Fruit fly (Drosophila melanogaster) whole organism, embryonic: ENCODE measurements around the gene CG13096.
A peak's percentile ranks its signal among the peaks of the same experiment; 100 is the strongest.

Experiments
- Adf1 ChIP-seq: fragments of 200-800 bp; sonication (Bioruptor generic); IDR thresholded peaks from 2 replicates; pipeline ENCODE4 v1.3.6; 2022; ENCODE audit warnings: missing biosample characterization, missing genetic modification characterization
- BEAF-32 ChIP-seq: fragments of 200-800 bp; sonication (Bioruptor generic); optimal IDR thresholded peaks from 3 replicates; lab custom pipeline; 2017; ENCODE audit warnings: missing biosample characterization, missing genetic modification characterization, mild to moderate bottlenecking, moderate library complexity, missing genetic modification reagents
- CG10147 ChIP-seq: fragments of 200-800 bp; sonication (Bioruptor generic); optimal IDR thresholded peaks from 2 replicates; lab custom pipeline; 2019; ENCODE audit warnings: missing biosample characterization, mild to moderate bottlenecking, missing genetic modification characterization, moderate library complexity
- CG10209 ChIP-seq: fragments of 200-800 bp; sonication (Bioruptor generic); optimal IDR thresholded peaks from 3 replicates; lab custom pipeline; 2017; ENCODE audit warnings: missing biosample characterization, mild to moderate bottlenecking, missing genetic modification characterization, missing genetic modification reagents
- CG10654 ChIP-seq: fragments of 200-800 bp; sonication (Bioruptor generic); optimal IDR thresholded peaks from 2 replicates; lab custom pipeline; 2016; ENCODE audit warnings: missing biosample characterization, missing genetic modification characterization
- CG11085 ChIP-seq: fragments of 200-800 bp; sonication (Bioruptor generic); IDR thresholded peaks from 2 replicates; pipeline ENCODE4 v1.3.6; 2022; ENCODE audit warnings: missing biosample characterization, missing genetic modification characterization
- CG11695 ChIP-seq: fragments of 200-800 bp; sonication (Bioruptor generic); IDR thresholded peaks from 3 replicates; pipeline ENCODE4 v1.3.6; 2022; ENCODE audit warnings: missing biosample characterization, missing genetic modification characterization
- CG15514 ChIP-seq: fragments of 200-800 bp; sonication (Bioruptor generic); optimal IDR thresholded peaks from 3 replicates; lab custom pipeline; 2017; ENCODE audit warnings: missing biosample characterization, missing genetic modification characterization, mild to moderate bottlenecking, moderate library complexity, missing genetic modification reagents
- CG17385 ChIP-seq: fragments of 200-800 bp; sonication (Bioruptor generic); optimal IDR thresholded peaks from 3 replicates; lab custom pipeline; 2018; ENCODE audit warnings: missing biosample characterization, mild to moderate bottlenecking, missing genetic modification characterization
- CG18011 ChIP-seq: fragments of 200-800 bp; sonication (Bioruptor generic); optimal IDR thresholded peaks from 2 replicates; lab custom pipeline; 2017; ENCODE audit warnings: missing biosample characterization, missing genetic modification characterization, mild to moderate bottlenecking, moderate library complexity, missing genotype
- CG2202 ChIP-seq: fragments of 200-800 bp; sonication (Bioruptor generic); optimal IDR thresholded peaks from 2 replicates; lab custom pipeline; 2018; ENCODE audit warnings: missing biosample characterization, mild to moderate bottlenecking, missing genetic modification characterization
- CG3065 ChIP-seq: fragments of 200-800 bp; sonication (Bioruptor generic); optimal IDR thresholded peaks from 2 replicates; lab custom pipeline; 2016; ENCODE audit warnings: missing biosample characterization, missing genetic modification characterization
- CG31365 ChIP-seq: fragments of 200-800 bp; sonication (Bioruptor generic); optimal IDR thresholded peaks from 2 replicates; lab custom pipeline; 2018; ENCODE audit warnings: missing biosample characterization, mild to moderate bottlenecking, missing genetic modification characterization
- CG3281 ChIP-seq: fragments of 200-800 bp; sonication (Bioruptor generic); optimal IDR thresholded peaks from 3 replicates; lab custom pipeline; 2017; ENCODE audit warnings: missing biosample characterization, mild to moderate bottlenecking, missing genetic modification characterization
- CG6272 ChIP-seq: fragments of 200-800 bp; sonication (Bioruptor generic); IDR thresholded peaks from 2 replicates; pipeline ENCODE4 v1.3.6; 2022; ENCODE audit warnings: missing biosample characterization, missing genetic modification characterization
- CG7556 ChIP-seq: fragments of 200-800 bp; sonication (Bioruptor generic); optimal IDR thresholded peaks from 2 replicates; lab custom pipeline; 2017; ENCODE audit warnings: missing biosample characterization, mild to moderate bottlenecking, missing genetic modification characterization
- CG7839 ChIP-seq: fragments of 200-800 bp; sonication (Bioruptor generic); optimal IDR thresholded peaks from 3 replicates; lab custom pipeline; 2018; ENCODE audit warnings: missing biosample characterization, mild to moderate bottlenecking, missing genetic modification characterization, moderate library complexity
- CG8281 ChIP-seq: fragments of 200-800 bp; sonication (Bioruptor generic); optimal IDR thresholded peaks from 2 replicates; lab custom pipeline; 2018; ENCODE audit warnings: missing biosample characterization, mild to moderate bottlenecking, missing genetic modification characterization, moderate library complexity
- CG8290 ChIP-seq, 3 experiments: fragments of 200-800 bp; sonication (Bioruptor generic); optimal IDR thresholded peaks; 2 replicates each; lab custom pipeline; 2016 to 2019; ENCODE audit warnings: missing biosample characterization in 3 of 3, missing genetic modification characterization in 3 of 3, mild to moderate bottlenecking in 2 of 3, moderate library complexity in 1 of 3
- CHES-1-like ChIP-seq: fragments of 200-800 bp; sonication (Bioruptor generic); optimal IDR thresholded peaks from 2 replicates; lab custom pipeline; 2016; ENCODE audit warnings: missing biosample characterization, missing genetic modification characterization
- D19A ChIP-seq: fragments of 200-800 bp; optimal IDR thresholded peaks from 3 replicates; lab custom pipeline; 2019; ENCODE audit warnings: missing biosample characterization, mild to moderate bottlenecking, missing genetic modification characterization, moderate library complexity
- Doc3 ChIP-seq: fragments of 200-800 bp; sonication (Bioruptor generic); IDR thresholded peaks from 3 replicates; pipeline ENCODE4 v1.3.6; 2022; ENCODE audit warnings: missing biosample characterization, missing genetic modification characterization; ENCODE audit not compliant: partially characterized antibody
- Dref ChIP-seq: fragments of 200-800 bp; sonication (Bioruptor generic); IDR thresholded peaks from 2 replicates; pipeline ENCODE4 v1.3.6; 2022; ENCODE audit warnings: missing biosample characterization, missing genetic modification characterization
- Ets65A ChIP-seq: fragments of 200-800 bp; sonication (Bioruptor generic); peaks from one replicate; lab custom pipeline; 2016; ENCODE audit warnings: missing biosample characterization, missing genetic modification characterization
- H15 ChIP-seq: fragments of 200-800 bp; sonication (Bioruptor generic); IDR thresholded peaks from 3 replicates; pipeline ENCODE4 v1.3.6; 2022; ENCODE audit warnings: missing biosample characterization, missing genetic modification characterization
- Hey ChIP-seq: fragments of 200-800 bp; sonication (Bioruptor generic); optimal IDR thresholded peaks from 3 replicates; lab custom pipeline; 2018; ENCODE audit warnings: missing biosample characterization, mild to moderate bottlenecking, missing genetic modification characterization
- MTF-1 ChIP-seq: fragments of 200-800 bp; sonication (Bioruptor generic); optimal IDR thresholded peaks from 2 replicates; lab custom pipeline; 2018; ENCODE audit warnings: missing biosample characterization, mild to moderate bottlenecking, missing genetic modification characterization, borderline replicate concordance
- Mes4 ChIP-seq: fragments of 200-800 bp; sonication (Bioruptor generic); optimal IDR thresholded peaks from 2 replicates; lab custom pipeline; 2016; ENCODE audit warnings: missing biosample characterization, missing genetic modification characterization
- Spps ChIP-seq: fragments of 200-800 bp; sonication (Bioruptor generic); optimal IDR thresholded peaks from 2 replicates; lab custom pipeline; 2018; ENCODE audit warnings: missing biosample characterization, mild to moderate bottlenecking, missing genetic modification characterization
- Sry-β ChIP-seq: fragments of 200-800 bp; sonication (Bioruptor generic); optimal IDR thresholded peaks from 2 replicates; lab custom pipeline; 2018; ENCODE audit warnings: missing biosample characterization, mild to moderate bottlenecking, missing genetic modification characterization, moderate library complexity
- al ChIP-seq: fragments of 200-800 bp; sonication (Bioruptor generic); IDR thresholded peaks from 2 replicates; pipeline ENCODE4 v1.3.6; 2022; ENCODE audit warnings: missing biosample characterization, missing genetic modification characterization
- ato ChIP-seq: fragments of 200-800 bp; sonication (Bioruptor generic); IDR thresholded peaks from 2 replicates; pipeline ENCODE4 v1.3.6; 2022; ENCODE audit warnings: missing biosample characterization, missing genetic modification characterization; ENCODE audit not compliant: partially characterized antibody
- chinmo ChIP-seq: fragments of 200-800 bp; sonication (Bioruptor generic); IDR thresholded peaks from 4 replicates; pipeline ENCODE4 v1.3.6; 2022; ENCODE audit warnings: missing biosample characterization, missing genetic modification characterization; ENCODE audit not compliant: partially characterized antibody
- chm ChIP-seq: fragments of 200-800 bp; sonication (Bioruptor generic); IDR thresholded peaks from 2 replicates; pipeline ENCODE4 v1.3.6; 2022; ENCODE audit warnings: missing biosample characterization, missing genetic modification characterization
- crol ChIP-seq: fragments of 200-800 bp; sonication (Bioruptor generic); IDR thresholded peaks from 2 replicates; pipeline ENCODE4 v1.3.6; 2022; ENCODE audit warnings: missing biosample characterization, missing genetic modification characterization
- dm ChIP-seq: fragments of 200-800 bp; sonication (Bioruptor generic); optimal IDR thresholded peaks from 3 replicates; lab custom pipeline; 2016; ENCODE audit warnings: missing biosample characterization, missing genetic modification characterization
- dpn ChIP-seq, 2 experiments: fragments of 200-800 bp; sonication (Bioruptor generic); optimal IDR thresholded peaks; 3 replicates each; lab custom pipeline; 2016; ENCODE audit warnings: missing biosample characterization in 2 of 2, missing genetic modification characterization in 2 of 2
- kah ChIP-seq: fragments of 200-800 bp; sonication (Bioruptor generic); optimal IDR thresholded peaks from 2 replicates; lab custom pipeline; 2018; ENCODE audit warnings: missing biosample characterization, mild to moderate bottlenecking, missing genetic modification characterization
- maf-S ChIP-seq: fragments of 200-800 bp; sonication (Bioruptor generic); optimal IDR thresholded peaks from 2 replicates; lab custom pipeline; 2016; ENCODE audit warnings: missing biosample characterization, missing genetic modification characterization
- p53 ChIP-seq: fragments of 200-800 bp; sonication (Bioruptor generic); optimal IDR thresholded peaks from 2 replicates; lab custom pipeline; 2016; ENCODE audit warnings: missing biosample characterization, missing genetic modification characterization
- pho ChIP-seq: fragments of 200-800 bp; sonication (Bioruptor generic); optimal IDR thresholded peaks from 2 replicates; lab custom pipeline; 2016; ENCODE audit warnings: missing biosample characterization, missing genetic modification characterization
- row ChIP-seq: fragments of 200-800 bp; sonication (Bioruptor generic); IDR thresholded peaks from 3 replicates; pipeline ENCODE4 v1.3.6; 2022; ENCODE audit warnings: missing biosample characterization, missing genetic modification characterization
- tio ChIP-seq: fragments of 200-800 bp; sonication (Bioruptor generic); optimal IDR thresholded peaks from 2 replicates; lab custom pipeline; 2017; ENCODE audit warnings: missing biosample characterization, missing genetic modification characterization, inconsistent platforms
- twi ChIP-seq: fragments of 200-800 bp; optimal IDR thresholded peaks from 2 replicates; lab custom pipeline; 2019; ENCODE audit warnings: missing biosample characterization, mild to moderate bottlenecking, missing genetic modification characterization, moderate library complexity
- vfl ChIP-seq: fragments of 200-800 bp; sonication (Bioruptor generic); optimal IDR thresholded peaks from 2 replicates; lab custom pipeline; 2016; ENCODE audit warnings: missing biosample characterization, missing genetic modification characterization
- zen2 ChIP-seq: fragments of 200-800 bp; sonication (Bioruptor generic); IDR thresholded peaks from 3 replicates; pipeline ENCODE4 v1.3.6; 2022; ENCODE audit warnings: missing biosample characterization, missing genetic modification characterization; ENCODE audit not compliant: partially characterized antibody
- zfh1 ChIP-seq: fragments of 200-800 bp; sonication (Bioruptor generic); IDR thresholded peaks from 3 replicates; pipeline ENCODE4 v1.3.6; 2022; ENCODE audit warnings: missing biosample characterization, missing genetic modification characterization

The CG13096 gene

DNA sequence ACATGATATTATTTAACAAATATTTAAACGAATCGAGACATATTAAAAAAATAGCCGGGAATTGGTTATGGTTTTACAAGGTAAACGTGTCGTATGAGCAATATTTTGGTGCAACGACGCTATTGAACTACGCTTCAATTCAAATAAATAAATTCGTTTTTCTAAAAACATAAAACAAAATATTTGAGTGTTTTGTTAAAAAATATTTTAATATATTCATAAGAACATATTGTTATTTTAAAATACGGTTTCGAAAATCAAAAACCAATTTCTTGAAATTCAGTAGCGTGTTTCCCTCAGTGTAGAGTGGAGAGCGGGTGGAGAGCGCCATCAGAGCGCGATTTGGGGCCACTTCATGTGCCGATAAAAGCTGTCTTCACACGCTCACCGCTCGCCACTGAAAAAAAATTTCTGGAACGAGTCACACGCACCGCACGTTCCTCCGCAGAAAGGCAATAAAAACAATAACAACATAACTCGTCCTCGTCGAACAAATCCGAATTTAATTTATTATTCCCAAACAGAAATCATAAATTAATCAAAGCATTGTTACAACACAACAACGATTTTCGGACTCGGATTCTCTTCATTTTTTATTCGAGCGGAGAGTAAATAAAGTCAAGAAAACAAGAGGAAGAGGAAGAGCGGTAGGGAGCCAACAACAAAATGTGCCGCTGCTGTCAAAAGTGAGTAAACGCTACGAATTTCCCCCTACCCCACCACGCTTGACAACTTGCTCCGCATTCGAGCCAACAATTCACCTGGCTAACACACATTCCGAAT is 23.9 kb upstream of the CG13096 start (continued):
- TF ChIP-seq vfl (GFP tag; lab: Kevin White, UChicago) (peak; percentile 24), Hey (tag; lab: Kevin White, UChicago) (no peak), CG7556 (GFP tag; lab: Kevin White, UChicago) (peak; percentile 97), chinmo (GFP tag; lab: Robert Waterston, UW) (no peak), CG11085 (no peak), al (GFP tag; lab: Robert Waterston, UW) (peak; percentile 79), chm (GFP tag; lab: Robert Waterston, UW) (no peak), row (GFP tag; lab: Robert Waterston, UW) (peak; percentile 92), Sry-β (GFP tag; lab: Kevin White, UChicago) (peak; percentile 29), D19A (peak; percentile 92), CG10147 (GFP tag; lab: Kevin White, UChicago) (peak; percentile 92), Ets65A (peak; percentile 94), CG3281 (GFP tag; lab: Kevin White, UChicago) (peak; percentile 96), CG15514 (GFP tag; lab: Kevin White, UChicago) (peak; percentile 74), zen2 (GFP tag; lab: Robert Waterston, UW) (no peak), CG3065 (peak; percentile 71), crol (GFP tag; lab: Robert Waterston, UW) (peak; percentile 79), CG10654 (GFP tag; lab: Kevin White, UChicago) (peak; percentile 71), BEAF-32 (GFP tag; lab: Kevin White, UChicago) (no peak), twi (tag; lab: Kevin White, UChicago) (peak; percentile 81), Adf1 (GFP tag; lab: Robert Waterston, UW) (peak; percentile 5; the same call in 1 of the 2 replicates), kah (peak; percentile 83), p53 (GFP tag; lab: Kevin White, UChicago) (no peak), maf-S (no peak), CG18011 (GFP tag; lab: Kevin White, UChicago) (peak; percentile 66), CG11695 (GFP tag; lab: Robert Waterston, UW) (peak; percentile 78), Doc3 (no peak), MTF-1 (GFP tag; lab: Kevin White, UChicago) (peak; percentile 65), Spps (peak; percentile 88), CG6272 (GFP tag; lab: Robert Waterston, UW) (peak; percentile 59)

DNA sequence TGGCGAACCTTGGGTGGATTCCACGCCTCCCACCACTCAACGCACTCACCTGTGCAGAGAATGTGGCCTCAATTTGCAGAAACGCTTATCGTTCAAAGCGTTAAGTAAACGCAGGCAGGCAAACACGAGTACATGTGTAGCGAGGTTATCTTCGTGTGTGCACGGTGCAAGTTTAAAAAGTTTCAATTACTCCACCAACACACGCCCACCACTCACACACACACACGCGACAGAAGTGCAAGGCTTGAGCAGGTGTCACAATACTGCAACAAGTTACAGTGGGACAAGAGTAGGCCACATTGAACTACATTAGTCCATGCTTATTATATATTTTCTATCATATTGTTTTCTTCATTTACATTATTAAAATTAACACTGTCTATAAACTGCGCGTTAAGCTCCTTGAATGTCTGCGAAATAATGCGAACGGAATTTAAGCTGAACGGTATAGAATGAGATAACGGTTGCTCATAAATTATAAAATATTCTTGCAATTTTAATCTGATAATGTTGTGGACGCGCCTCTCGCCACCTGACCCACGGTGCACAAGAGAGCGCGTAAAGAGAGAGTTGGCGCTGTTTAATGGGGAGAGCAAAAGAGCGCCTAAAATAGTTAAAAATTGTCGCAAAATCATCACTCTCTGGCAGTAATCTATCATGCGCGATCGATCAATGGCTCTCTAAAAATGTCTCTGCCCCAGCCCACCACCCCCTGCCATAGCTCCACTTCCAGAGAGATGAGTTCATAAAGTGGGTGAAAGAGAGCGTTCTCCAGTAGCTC is 23.0 kb upstream of the CG13096 start:
- TF ChIP-seq CG17385 (GFP tag; lab: Kevin White, UChicago) (peak; percentile 92), CG2202 (tag; lab: Kevin White, UChicago) (peak; percentile 89), CHES-1-like (GFP tag; lab: Kevin White, UChicago) (peak; percentile 42), Dref (no peak), CG8290 (GFP tag; optimal IDR thresholded peaks at IDR 0.05; lab: Kevin White, UChicago) (peak; percentile 72), CG8290 (tag; optimal IDR thresholded peaks at IDR 0.05; lab: Kevin White, UChicago) (peak; percentile 81 to 85), tio (GFP tag; lab: Kevin White, UChicago) (peak; percentile 88), CG31365 (tag; lab: Kevin White, UChicago) (peak; percentile 82), CG8281 (tag; lab: Kevin White, UChicago) (peak; percentile 87), kah (peak; percentile 95), Mes4 (GFP tag; lab: Kevin White, UChicago) (peak; percentile 77), CG7839 (tag; lab: Kevin White, UChicago) (peak; percentile 97), pho (no peak), zfh1 (peak; percentile 95), H15 (GFP tag; lab: Robert Waterston, UW) (peak; percentile 94), ato (GFP tag; lab: Robert Waterston, UW) (no peak), CG10209 (GFP tag; lab: Kevin White, UChicago) (peak; percentile 92), dpn (GFP tag; optimal IDR thresholded peaks at IDR 0.05; lab: Kevin White, UChicago) (peak; percentile 81 to 94), dm (GFP tag; lab: Kevin White, UChicago) (peak; percentile 75)
